Worm (Caenorhabditis elegans) whole organism, L4 larva: ENCODE data around the gene Y11D7A.5.

Source experiments
- cey-2 ChIP-seq: sonication (generic microtip); optimal IDR thresholded peaks from 3 replicates; lab custom pipeline; 2017; ENCODE audit warnings: missing genetic modification characterization, mild to moderate bottlenecking, missing compliant biosample characterization, antibody characterized with exemption, borderline replicate concordance; ENCODE audit not compliant: insufficient read depth
- daf-12 ChIP-seq: fragments of 150-350 bp; optimal IDR thresholded peaks from 2 replicates; lab custom pipeline; 2014; ENCODE audit warnings: missing biosample characterization, missing genetic modification reagents, missing genetic modification characterization
- egl-27 ChIP-seq: sonication (generic microtip); optimal IDR thresholded peaks from 3 replicates; lab custom pipeline; 2017; ENCODE audit warnings: missing biosample characterization, missing genetic modification reagents, missing genetic modification characterization
- madf-9 ChIP-seq: fragments of 200-800 bp; sonication (Bioruptor generic); conservative IDR thresholded peaks from 2 replicates; pipeline ENCODE4 v1.3.6; 2022; ENCODE audit warnings: missing genetic modification reagents, missing genetic modification characterization, missing compliant biosample characterization
- nhr-28 ChIP-seq: fragments of 150-350 bp; optimal IDR thresholded peaks from 2 replicates; lab custom pipeline; 2014; ENCODE audit warnings: missing biosample characterization, missing genetic modification characterization
- zfp-2 ChIP-seq: sonication (generic microtip); optimal IDR thresholded peaks from 2 replicates; lab custom pipeline; 2016; ENCODE audit warnings: mild to moderate bottlenecking, missing genetic modification characterization, missing compliant biosample characterization

DNA sequence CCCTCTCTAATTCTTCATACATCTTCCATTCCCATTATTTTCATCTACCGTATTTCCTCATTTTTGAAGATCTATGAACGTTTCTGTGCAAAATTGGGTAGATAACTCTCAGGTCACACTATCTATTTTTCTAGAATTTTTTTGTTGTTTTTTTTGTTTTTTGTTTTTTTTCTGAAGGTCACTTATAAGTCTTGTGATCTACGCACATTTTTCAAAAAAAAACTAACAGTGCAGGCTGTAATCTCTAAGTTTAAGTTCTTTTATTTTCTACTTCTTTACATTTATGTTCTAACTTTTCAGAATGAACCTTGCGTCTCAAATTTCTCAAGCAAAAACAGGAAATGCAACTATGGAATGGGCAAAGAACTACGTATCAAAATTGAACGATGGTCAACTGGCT lies 24.5 kb upstream of the Y11D7A.5 start, which contains the start of gene flh-3:
- no peak for TF ChIP-seq egl-27 (tag; lab: Kevin White, UChicago)
- no peak for TF ChIP-seq nhr-28
- TF ChIP-seq cey-2, result no peak
- no peak for TF ChIP-seq madf-9 (GFP tag; lab: Robert Waterston, UW)
- no peak for TF ChIP-seq zfp-2 (tag; lab: Kevin White, UChicago)
- TF ChIP-seq daf-12 (tag; lab: Kevin White, UChicago), result no peak
